Fruit fly (Drosophila melanogaster) whole organism, adult: ENCODE results near the gene Pgant7.

Experiments used
- CG11617 ChIP-seq: fragments of 200-800 bp; sonication (Bioruptor generic); optimal IDR thresholded peaks from 2 replicates; lab custom pipeline; 2017; ENCODE audit warnings: mild to moderate bottlenecking, missing biosample characterization, missing genetic modification reagents, missing genetic modification characterization
- CG12768 ChIP-seq: fragments of 200-800 bp; sonication (Bioruptor generic); optimal IDR thresholded peaks from 2 replicates; lab custom pipeline; 2017; ENCODE audit warnings: missing biosample characterization, missing genetic modification characterization, mild to moderate bottlenecking, moderate library complexity, missing genetic modification reagents
- CG14711 ChIP-seq: fragments of 200-800 bp; sonication (Bioruptor generic); optimal IDR thresholded peaks from 2 replicates; lab custom pipeline; 2018; ENCODE audit warnings: missing biosample characterization, mild to moderate bottlenecking, missing genetic modification characterization, moderate library complexity
- CG33017 ChIP-seq: fragments of 200-800 bp; sonication (Bioruptor generic); optimal IDR thresholded peaks from 2 replicates; lab custom pipeline; 2018; ENCODE audit warnings: missing biosample characterization, mild to moderate bottlenecking, missing genetic modification characterization, moderate library complexity
- CG7045 ChIP-seq: fragments of 200-800 bp; sonication (Bioruptor generic); optimal IDR thresholded peaks from 2 replicates; lab custom pipeline; 2017; ENCODE audit warnings: missing biosample characterization, mild to moderate bottlenecking, missing genetic modification characterization
- CG7101 ChIP-seq: fragments of 200-800 bp; sonication (Bioruptor generic); optimal IDR thresholded peaks from 2 replicates; lab custom pipeline; 2018; ENCODE audit warnings: missing biosample characterization, mild to moderate bottlenecking, missing genetic modification characterization, moderate library complexity
- Clk ChIP-seq: fragments of 200-800 bp; sonication (Bioruptor generic); optimal IDR thresholded peaks from 2 replicates; lab custom pipeline; 2017; ENCODE audit warnings: missing biosample characterization, missing genetic modification characterization
- Crg-1 ChIP-seq: fragments of 200-800 bp; sonication (Bioruptor generic); optimal IDR thresholded peaks from 2 replicates; lab custom pipeline; 2016; ENCODE audit warnings: missing biosample characterization, missing genetic modification characterization
- bab1 ChIP-seq: fragments of 200-800 bp; sonication (Bioruptor generic); optimal IDR thresholded peaks from 3 replicates; lab custom pipeline; 2019; ENCODE audit warnings: missing biosample characterization, mild to moderate bottlenecking, missing genetic modification characterization, moderate library complexity
- cnc ChIP-seq, 2 experiments: fragments of >200 bp; optimal IDR thresholded peaks; 2 replicates each; lab custom pipeline; 2017
- kay ChIP-seq: fragments of 200-800 bp; sonication (Bioruptor generic); peaks from one replicate; lab custom pipeline; 2016; ENCODE audit warnings: missing biosample characterization, missing genetic modification characterization, borderline replicate concordance
- pad ChIP-seq: fragments of 200-800 bp; sonication (Bioruptor generic); optimal IDR thresholded peaks from 3 replicates; lab custom pipeline; 2017; ENCODE audit warnings: missing biosample characterization, missing genetic modification characterization, mild to moderate bottlenecking, moderate library complexity, missing genetic modification reagents

DNA sequence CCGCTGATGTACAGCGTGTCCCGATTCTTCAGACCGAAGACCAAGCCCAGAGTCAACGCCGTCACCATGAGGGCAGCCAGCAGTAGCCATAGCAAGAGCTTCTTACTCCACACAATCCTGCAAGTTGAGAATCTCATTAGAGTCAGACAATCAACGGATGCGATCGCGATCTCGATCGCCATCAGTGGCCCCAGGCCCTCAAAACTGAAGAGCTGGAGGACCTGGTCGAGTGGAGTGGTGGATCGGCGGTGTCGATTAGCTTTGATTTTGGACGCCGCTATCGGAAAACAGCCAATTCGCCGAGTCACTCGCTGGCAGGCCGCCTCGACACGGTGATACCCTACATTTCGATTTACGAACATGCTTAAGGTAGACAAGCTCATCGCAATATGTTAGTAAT lies 8.8 kb upstream of the Pgant7 start:
- TF ChIP-seq pad (no peak), CG7101 (no peak), kay (no peak), Crg-1 (GFP tag; lab: Kevin White, UChicago) (no peak), CG12768 (GFP tag; lab: Kevin White, UChicago) (no peak), Clk (GFP tag; lab: Kevin White, UChicago) (no peak), CG33017 (tag; lab: Kevin White, UChicago) (no peak), CG7045 (GFP tag; lab: Kevin White, UChicago) (no peak), CG14711 (no peak), cnc (optimal IDR thresholded peaks at IDR 0.05; lab: Kevin White, UChicago) (no peak), CG11617 (GFP tag; lab: Kevin White, UChicago) (no peak), bab1 (GFP tag; lab: Kevin White, UChicago) (no peak)
